Fruit fly (Drosophila melanogaster) whole organism, embryonic: ENCODE measurements around the gene Trs20.

ENCODE experiments used
- BtbVII ChIP-seq: fragments of 200-800 bp; sonication (Bioruptor generic); optimal IDR thresholded peaks from 3 replicates; lab custom pipeline; 2017; ENCODE audit warnings: missing biosample characterization, mild to moderate bottlenecking, missing genetic modification characterization
- C15 ChIP-seq: fragments of 200-800 bp; sonication (Bioruptor generic); IDR thresholded peaks from 3 replicates; pipeline ENCODE4 v1.3.6; 2022; ENCODE audit warnings: missing biosample characterization, missing genetic modification characterization
- CG10274 ChIP-seq: fragments of 200-800 bp; sonication (Bioruptor generic); optimal IDR thresholded peaks from 3 replicates; lab custom pipeline; 2017; ENCODE audit warnings: missing biosample characterization, mild to moderate bottlenecking, missing genetic modification characterization
- CG10431 ChIP-seq: fragments of 200-800 bp; sonication (Bioruptor generic); optimal IDR thresholded peaks from 3 replicates; lab custom pipeline; 2018; ENCODE audit warnings: missing biosample characterization, mild to moderate bottlenecking, missing genetic modification characterization
- CG10979 ChIP-seq: fragments of 200-800 bp; sonication (Bioruptor generic); optimal IDR thresholded peaks from 2 replicates; lab custom pipeline; 2018; ENCODE audit warnings: missing biosample characterization, mild to moderate bottlenecking, missing genetic modification characterization, moderate library complexity
- CG11093 ChIP-seq: fragments of 200-800 bp; sonication (Bioruptor generic); IDR thresholded peaks from 3 replicates; pipeline ENCODE4 v1.3.6; 2022; ENCODE audit warnings: missing biosample characterization, missing genetic modification characterization
- CG1233 ChIP-seq: fragments of 200-800 bp; sonication (Bioruptor generic); optimal IDR thresholded peaks from 4 replicates; lab custom pipeline; 2018; ENCODE audit warnings: missing biosample characterization, mild to moderate bottlenecking, missing genetic modification characterization
- CG13624 ChIP-seq: fragments of 200-800 bp; sonication (Bioruptor generic); optimal IDR thresholded peaks from 2 replicates; lab custom pipeline; 2016; ENCODE audit warnings: missing biosample characterization, missing genetic modification characterization
- CG14014 ChIP-seq: fragments of 200-800 bp; sonication (Bioruptor generic); IDR thresholded peaks from 2 replicates; pipeline ENCODE4 v1.3.6; 2022; ENCODE audit warnings: missing biosample characterization, missing genetic modification characterization
- CG15514 ChIP-seq: fragments of 200-800 bp; sonication (Bioruptor generic); optimal IDR thresholded peaks from 3 replicates; lab custom pipeline; 2017; ENCODE audit warnings: missing biosample characterization, missing genetic modification characterization, mild to moderate bottlenecking, moderate library complexity, missing genetic modification reagents
- CG17385 ChIP-seq: fragments of 200-800 bp; sonication (Bioruptor generic); optimal IDR thresholded peaks from 3 replicates; lab custom pipeline; 2018; ENCODE audit warnings: missing biosample characterization, mild to moderate bottlenecking, missing genetic modification characterization
- CG17802 ChIP-seq: fragments of 200-800 bp; sonication (Bioruptor generic); optimal IDR thresholded peaks from 2 replicates; lab custom pipeline; 2018; ENCODE audit warnings: missing biosample characterization, mild to moderate bottlenecking, missing genetic modification characterization, moderate library complexity
- CG2678 ChIP-seq: fragments of 200-800 bp; sonication (Bioruptor generic); optimal IDR thresholded peaks from 3 replicates; lab custom pipeline; 2019; ENCODE audit warnings: missing biosample characterization, mild to moderate bottlenecking, missing genetic modification characterization, moderate library complexity
- CG7271 ChIP-seq: fragments of 200-800 bp; sonication (Bioruptor generic); optimal IDR thresholded peaks from 2 replicates; lab custom pipeline; 2018; ENCODE audit warnings: missing biosample characterization, mild to moderate bottlenecking, missing genetic modification characterization, moderate library complexity
- CG8944 ChIP-seq: fragments of 200-800 bp; sonication (Bioruptor generic); optimal IDR thresholded peaks from 3 replicates; lab custom pipeline; 2016; ENCODE audit warnings: missing biosample characterization, missing genetic modification characterization
- CG9817 ChIP-seq: fragments of 200-800 bp; sonication (Bioruptor generic); optimal IDR thresholded peaks from 2 replicates; lab custom pipeline; 2018; ENCODE audit warnings: missing biosample characterization, mild to moderate bottlenecking, missing genetic modification characterization, moderate library complexity
- Dad ChIP-seq: fragments of 200-800 bp; sonication (Bioruptor generic); optimal IDR thresholded peaks from 3 replicates; lab custom pipeline; 2016; ENCODE audit warnings: missing biosample characterization, missing genetic modification characterization
- Dek ChIP-seq: fragments of 200-800 bp; sonication (Bioruptor generic); optimal IDR thresholded peaks from 3 replicates; lab custom pipeline; 2019; ENCODE audit warnings: missing biosample characterization, mild to moderate bottlenecking, missing genetic modification characterization, moderate library complexity
- Dll ChIP-seq: fragments of 200-800 bp; sonication (Bioruptor generic); IDR thresholded peaks from 4 replicates; pipeline ENCODE4 v1.3.6; 2022; ENCODE audit warnings: missing biosample characterization, missing genetic modification characterization; ENCODE audit not compliant: partially characterized antibody
- Doc3 ChIP-seq: fragments of 200-800 bp; sonication (Bioruptor generic); IDR thresholded peaks from 3 replicates; pipeline ENCODE4 v1.3.6; 2022; ENCODE audit warnings: missing biosample characterization, missing genetic modification characterization; ENCODE audit not compliant: partially characterized antibody
- Eip74EF ChIP-seq, 2 experiments: fragments of 200-800 bp in 1 of 2; fragments of >200 bp in 1 of 2; sonication (Bioruptor generic) in 1 of 2; optimal IDR thresholded peaks; 2 replicates each; lab custom pipeline; 2017 to 2019; ENCODE audit warnings: missing biosample characterization in 2 of 2, missing genetic modification characterization in 2 of 2, mild to moderate bottlenecking in 1 of 2, moderate library complexity in 1 of 2
- Ets65A ChIP-seq: fragments of 200-800 bp; sonication (Bioruptor generic); peaks from one replicate; lab custom pipeline; 2016; ENCODE audit warnings: missing biosample characterization, missing genetic modification characterization
- Fer1 ChIP-seq: fragments of 200-800 bp; sonication (Bioruptor generic); optimal IDR thresholded peaks from 2 replicates; lab custom pipeline; 2017; ENCODE audit warnings: missing biosample characterization, mild to moderate bottlenecking, missing genetic modification characterization
- Fer3 ChIP-seq: fragments of 200-800 bp; sonication (Bioruptor generic); optimal IDR thresholded peaks from 2 replicates; lab custom pipeline; 2018; ENCODE audit warnings: missing biosample characterization, mild to moderate bottlenecking, missing genetic modification characterization, moderate library complexity
- GATAe ChIP-seq: fragments of 200-800 bp; sonication (Bioruptor generic); conservative IDR thresholded peaks from 2 replicates; pipeline ENCODE4 v1.3.6; 2022; ENCODE audit warnings: missing biosample characterization, missing genetic modification characterization
- Gsc ChIP-seq: fragments of 200-800 bp; sonication (Bioruptor generic); IDR thresholded peaks from 2 replicates; pipeline ENCODE4 v1.3.6; 2022; ENCODE audit warnings: missing biosample characterization, missing genetic modification characterization
- Hmr ChIP-seq: fragments of 200-800 bp; sonication (Bioruptor generic); optimal IDR thresholded peaks from 3 replicates; lab custom pipeline; 2017; ENCODE audit warnings: mild to moderate bottlenecking, missing biosample characterization, missing genetic modification reagents, missing genetic modification characterization
- NC2α ChIP-seq: fragments of 200-800 bp; sonication (Bioruptor generic); optimal IDR thresholded peaks from 2 replicates; lab custom pipeline; 2016; ENCODE audit warnings: missing biosample characterization, missing genetic modification characterization
- NfI ChIP-seq: fragments of 200-800 bp; sonication (Bioruptor generic); optimal IDR thresholded peaks from 3 replicates; lab custom pipeline; 2018; ENCODE audit warnings: missing biosample characterization, mild to moderate bottlenecking, missing genetic modification characterization, moderate library complexity
- Pdp1 ChIP-seq, 2 experiments: fragments of 200-800 bp; sonication (Bioruptor generic); optimal IDR thresholded peaks; 3 replicates each; lab custom pipeline; 2016; ENCODE audit warnings: missing biosample characterization in 2 of 2, missing genetic modification characterization in 2 of 2, mild to moderate bottlenecking in 1 of 2, moderate library complexity in 1 of 2
- Rx ChIP-seq: fragments of 200-800 bp; sonication (Bioruptor generic); IDR thresholded peaks from 2 replicates; pipeline ENCODE4 v1.3.6; 2022; ENCODE audit warnings: missing biosample characterization, missing genetic modification characterization
- Taf1 ChIP-seq: fragments of 200-800 bp; sonication (Bioruptor generic); IDR thresholded peaks from 2 replicates; pipeline ENCODE4 v1.3.6; 2022; ENCODE audit warnings: missing biosample characterization, missing genetic modification characterization
- aop ChIP-seq: fragments of 200-800 bp; sonication (Bioruptor generic); IDR thresholded peaks from 2 replicates; pipeline ENCODE4 v1.3.6; 2022; ENCODE audit warnings: missing biosample characterization, missing genetic modification characterization
- caup ChIP-seq: fragments of 200-800 bp; sonication (Bioruptor generic); optimal IDR thresholded peaks from 3 replicates; lab custom pipeline; 2017; ENCODE audit warnings: missing biosample characterization, mild to moderate bottlenecking, missing genetic modification characterization, moderate library complexity; ENCODE audit not compliant: severe bottlenecking
- fd102C ChIP-seq: fragments of 200-800 bp; sonication (Bioruptor generic); optimal IDR thresholded peaks from 2 replicates; lab custom pipeline; 2018; ENCODE audit warnings: missing biosample characterization, mild to moderate bottlenecking, missing genetic modification characterization, moderate library complexity
- fd96Cb ChIP-seq: fragments of 200-800 bp; sonication (Bioruptor generic); optimal IDR thresholded peaks from 2 replicates; lab custom pipeline; 2018; ENCODE audit warnings: missing biosample characterization, mild to moderate bottlenecking, missing genetic modification characterization, moderate library complexity
- gsb-n ChIP-seq: fragments of 200-800 bp; sonication (Bioruptor generic); optimal IDR thresholded peaks from 3 replicates; lab custom pipeline; 2018; ENCODE audit warnings: missing biosample characterization, mild to moderate bottlenecking, missing genetic modification characterization
- nerfin-1 ChIP-seq: fragments of 200-800 bp; sonication (Bioruptor generic); optimal IDR thresholded peaks from 3 replicates; lab custom pipeline; 2019; ENCODE audit warnings: missing biosample characterization, mild to moderate bottlenecking, missing genetic modification characterization, moderate library complexity
- nom ChIP-seq: fragments of 200-800 bp; sonication (Bioruptor generic); optimal IDR thresholded peaks from 2 replicates; lab custom pipeline; 2017; ENCODE audit warnings: missing biosample characterization, missing genetic modification characterization, mild to moderate bottlenecking, moderate library complexity, missing genetic modification reagents
- pnt ChIP-seq: fragments of 200-800 bp; sonication (Bioruptor generic); optimal IDR thresholded peaks from 3 replicates; lab custom pipeline; 2016; ENCODE audit warnings: missing biosample characterization, missing genetic modification characterization
- ranshi ChIP-seq: fragments of 200-800 bp; sonication (Bioruptor generic); IDR thresholded peaks from 2 replicates; pipeline ENCODE4 v1.3.6; 2022; ENCODE audit warnings: missing biosample characterization, missing genetic modification characterization
- rib ChIP-seq: fragments of 200-800 bp; sonication (Bioruptor generic); IDR thresholded peaks from 2 replicates; pipeline ENCODE4 v1.3.6; 2022; ENCODE audit warnings: missing biosample characterization, missing genetic modification characterization
- slou ChIP-seq: fragments of 200-800 bp; sonication (Bioruptor generic); optimal IDR thresholded peaks from 3 replicates; lab custom pipeline; 2016; ENCODE audit warnings: missing biosample characterization, missing genetic modification characterization
- ssp ChIP-seq: fragments of 200-800 bp; sonication (Bioruptor generic); IDR thresholded peaks from 2 replicates; pipeline ENCODE4 v1.3.6; 2022; ENCODE audit warnings: missing biosample characterization, missing genetic modification characterization
- yki ChIP-seq: fragments of >200 bp; optimal IDR thresholded peaks from 3 replicates; lab custom pipeline; 2018

The Trs20 gene

DNA sequence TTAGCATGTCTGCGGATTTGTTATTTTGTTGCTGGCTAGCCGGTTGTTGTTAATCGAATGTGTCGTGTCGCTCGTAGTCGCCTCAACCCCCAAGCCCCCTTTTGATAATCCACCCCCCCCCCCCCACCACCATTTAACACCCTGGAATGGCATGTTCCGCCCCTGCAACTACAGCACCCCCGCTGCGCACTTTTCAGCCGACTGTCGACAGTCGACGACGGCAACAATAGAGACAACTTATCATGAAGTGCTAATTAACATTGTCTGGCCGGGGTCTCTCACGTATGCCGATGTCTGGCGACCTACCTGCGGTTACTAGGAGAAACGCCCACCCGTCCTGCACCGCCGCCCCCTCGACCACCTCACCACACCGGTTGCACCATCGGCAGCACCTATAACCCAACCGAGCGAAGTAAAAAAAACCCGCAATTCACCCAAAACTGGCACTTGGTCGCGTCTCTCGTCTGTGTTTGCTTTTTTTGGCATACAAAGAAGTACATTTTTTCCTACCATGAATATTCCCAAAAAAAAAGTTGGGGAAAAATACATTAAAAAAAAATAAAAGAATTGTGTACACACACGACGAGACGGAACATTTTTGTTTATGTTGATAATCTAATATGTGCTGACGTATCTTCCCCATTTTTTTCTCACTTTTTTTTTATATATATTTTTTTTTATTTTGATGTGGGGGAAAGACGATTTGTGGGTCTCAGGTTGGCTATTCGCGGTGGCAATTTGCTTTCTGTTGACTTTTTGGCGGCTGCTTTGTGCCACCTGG, 35.0 kb upstream of the Trs20 start (continued):
- TF ChIP-seq Fer3 (tag; lab: Kevin White, UChicago) (no peak), CG10431 (GFP tag; lab: Kevin White, UChicago) (no peak)

DNA sequence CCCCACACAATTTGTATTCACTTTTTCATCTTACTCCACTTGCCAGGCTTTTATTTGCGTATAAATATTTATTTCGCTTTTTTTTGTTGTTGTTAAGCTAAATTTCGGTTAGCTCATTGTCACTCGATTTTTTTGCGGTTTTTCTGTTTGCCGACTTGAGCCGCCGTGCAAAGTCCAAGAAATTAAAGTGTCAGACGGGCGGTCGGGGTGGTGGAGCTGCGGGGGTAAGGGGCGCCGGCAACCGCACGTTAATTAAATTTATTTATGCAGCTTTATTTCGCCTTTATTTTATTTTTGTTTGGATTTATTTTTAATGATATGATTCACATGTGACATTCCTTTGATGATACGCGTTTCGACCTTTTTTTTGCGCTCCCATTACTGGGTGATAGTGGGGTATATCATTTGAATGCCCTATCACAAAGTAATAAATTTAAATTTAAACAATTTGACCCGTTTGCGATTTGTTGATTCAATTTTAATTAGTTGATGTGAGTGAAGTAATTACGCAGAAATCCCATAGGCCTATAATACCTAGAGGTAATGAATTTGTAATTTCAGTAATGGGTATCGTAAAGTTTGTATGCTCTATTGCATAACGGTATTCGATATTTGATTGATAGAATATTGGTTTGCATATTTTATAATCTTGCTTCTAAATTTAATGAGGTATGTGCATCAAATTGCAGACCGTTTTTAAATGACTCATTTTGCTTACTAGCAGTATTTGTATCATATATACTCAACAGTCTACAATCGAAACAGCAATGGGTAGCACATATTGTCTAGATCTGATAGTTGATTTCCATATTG, 34.1 kb upstream of the Trs20 start:
- no peak for TF ChIP-seq NC2α (GFP tag; lab: Kevin White, UChicago)
- TF ChIP-seq CG17385, result peak; percentile 31
- no peak for TF ChIP-seq Dll
- no peak for TF ChIP-seq Gsc (GFP tag; lab: Robert Waterston, UW)
- TF ChIP-seq nerfin-1 (tag; lab: Kevin White, UChicago), result no peak
- TF ChIP-seq GATAe (GFP tag; lab: Robert Waterston, UW), result no peak
- TF ChIP-seq Taf1, result no peak
- TF ChIP-seq ssp (GFP tag; lab: Robert Waterston, UW), result no peak
- TF ChIP-seq ranshi (GFP tag; lab: Robert Waterston, UW), result 0 out of 2 replicates have a peak, but pooled peaks have one; percentile 21
- no peak for TF ChIP-seq BtbVII (GFP tag; lab: Kevin White, UChicago)
- TF ChIP-seq CG14014 (GFP tag; lab: Robert Waterston, UW), result peak; percentile 6; the same call in 1 of the 2 replicates
- TF ChIP-seq Dek (tag; lab: Kevin White, UChicago), result peak; percentile 9
- TF ChIP-seq CG7271 (tag; lab: Kevin White, UChicago), result no peak
- TF ChIP-seq NfI, result peak; percentile 38
- TF ChIP-seq Ets65A (GFP tag; lab: Kevin White, UChicago), result peak; percentile 89
- no peak for TF ChIP-seq fd102C
- peak; percentile 66; the same call in 1 of the 2 replicates for TF ChIP-seq rib (GFP tag; lab: Robert Waterston, UW)
- TF ChIP-seq CG9817 (tag; lab: Kevin White, UChicago), result peak; percentile 25
- TF ChIP-seq Pdp1 (GFP tag; optimal IDR thresholded peaks at IDR 0.05; lab: Kevin White, UChicago), result peak; percentile 54 to 67
- peak; percentile 4 for TF ChIP-seq CG15514
- TF ChIP-seq CG10274 (GFP tag; lab: Kevin White, UChicago), result peak; percentile 47
- TF ChIP-seq Doc3, result no peak
- TF ChIP-seq CG1233, result peak; percentile 29
- no peak for TF ChIP-seq Dad
- no peak for TF ChIP-seq aop (GFP tag; lab: Robert Waterston, UW)
- TF ChIP-seq Rx (GFP tag; lab: Robert Waterston, UW), result no peak
- no peak for TF ChIP-seq CG10979 (tag; lab: Kevin White, UChicago)
- no peak for TF ChIP-seq C15 (GFP tag; lab: Robert Waterston, UW)
- TF ChIP-seq Fer1 (GFP tag; lab: Kevin White, UChicago), result no peak
- TF ChIP-seq gsb-n, result no peak
- TF ChIP-seq CG8944 (GFP tag; lab: Kevin White, UChicago), result peak; percentile 37
- no peak for TF ChIP-seq yki (lab: Kevin White, UChicago)
- peak; percentile 46 for TF ChIP-seq Hmr (GFP tag; lab: Kevin White, UChicago)
- peak; percentile 60 for TF ChIP-seq CG13624 (GFP tag; lab: Kevin White, UChicago)
- TF ChIP-seq CG11093, result no peak
- TF ChIP-seq Eip74EF (GFP tag; optimal IDR thresholded peaks at IDR 0.05; lab: Kevin White, UChicago), result no peak
- TF ChIP-seq CG2678 (tag; lab: Kevin White, UChicago), result peak; percentile 72
- TF ChIP-seq slou, result peak; percentile 51
- peak; percentile 2 for TF ChIP-seq fd96Cb (tag; lab: Kevin White, UChicago)
- TF ChIP-seq CG17802, result no peak
- TF ChIP-seq caup, result peak; percentile 19
- peak; percentile 8 for TF ChIP-seq nom
- peak; percentile 16 for TF ChIP-seq pnt (GFP tag; lab: Kevin White, UChicago)
